Worm (Caenorhabditis elegans) whole organism, late embryonic: ENCODE measurements around the gene str-102.

ENCODE experiments used
- C08G9.2 ChIP-seq: sonication (generic microtip); optimal IDR thresholded peaks from 2 replicates; lab custom pipeline; 2016; ENCODE audit warnings: mild to moderate bottlenecking, missing genetic modification characterization, moderate library complexity, missing compliant biosample characterization
- C38D4.7 ChIP-seq: fragments of 200-800 bp; sonication (Bioruptor generic); optimal IDR thresholded peaks from 2 replicates; lab custom pipeline; 2018; ENCODE audit warnings: mild to moderate bottlenecking, missing genetic modification characterization, moderate library complexity, missing compliant biosample characterization
- F13H6.1 ChIP-seq: sonication (generic microtip); optimal IDR thresholded peaks from 2 replicates; lab custom pipeline; 2016; ENCODE audit warnings: missing genetic modification characterization, missing compliant biosample characterization
- K02D7.2 ChIP-seq: sonication (generic microtip); optimal IDR thresholded peaks from 2 replicates; lab custom pipeline; 2017; ENCODE audit warnings: mild to moderate bottlenecking, missing genetic modification characterization, missing compliant biosample characterization
- T23F11.4 ChIP-seq: fragments of 200-800 bp; sonication (Bioruptor generic); optimal IDR thresholded peaks from 2 replicates; lab custom pipeline; 2018; ENCODE audit warnings: mild to moderate bottlenecking, missing genetic modification characterization, missing compliant biosample characterization
- ahr-1 ChIP-seq: sonication (generic microtip); optimal IDR thresholded peaks from 2 replicates; lab custom pipeline; 2016; ENCODE audit warnings: missing genetic modification characterization, missing compliant biosample characterization
- ceh-18 ChIP-seq: sonication (generic microtip); optimal IDR thresholded peaks from 2 replicates; lab custom pipeline; 2016; ENCODE audit warnings: missing genetic modification characterization, missing compliant biosample characterization
- ceh-22 ChIP-seq: sonication (generic microtip); optimal IDR thresholded peaks from 2 replicates; lab custom pipeline; 2017; ENCODE audit warnings: missing biosample characterization, missing genetic modification characterization
- ceh-30 ChIP-seq: fragments of 150-350 bp; optimal IDR thresholded peaks from 2 replicates; lab custom pipeline; 2014; ENCODE audit warnings: missing biosample characterization, missing genetic modification characterization
- ceh-31 ChIP-seq: sonication (generic microtip); optimal IDR thresholded peaks from 2 replicates; lab custom pipeline; 2016; ENCODE audit warnings: missing genetic modification characterization, missing compliant biosample characterization
- ceh-45 ChIP-seq: fragments of 200-800 bp; sonication (Bioruptor generic); IDR thresholded peaks from 2 replicates; pipeline ENCODE4 v1.3.6; 2022; ENCODE audit warnings: missing genetic modification reagents, missing genetic modification characterization, missing compliant biosample characterization
- ceh-48 ChIP-seq: sonication (generic microtip); optimal IDR thresholded peaks from 2 replicates; lab custom pipeline; 2016; ENCODE audit warnings: missing genetic modification characterization, inconsistent platforms, missing compliant biosample characterization
- ceh-6 ChIP-seq: fragments of 200-800 bp; sonication (Bioruptor generic); optimal IDR thresholded peaks from 2 replicates; lab custom pipeline; 2018; ENCODE audit warnings: mild to moderate bottlenecking, missing genetic modification characterization, missing compliant biosample characterization
- ceh-9 ChIP-seq: sonication (generic microtip); optimal IDR thresholded peaks from 2 replicates; lab custom pipeline; 2016; ENCODE audit warnings: mild to moderate bottlenecking, missing genetic modification characterization, inconsistent platforms, missing compliant biosample characterization
- che-1 ChIP-seq: sonication (generic microtip); optimal IDR thresholded peaks from 2 replicates; lab custom pipeline; 2016; ENCODE audit warnings: mild to moderate bottlenecking, missing genetic modification characterization, missing compliant biosample characterization
- elt-2 ChIP-seq: sonication (generic microtip); optimal IDR thresholded peaks from 2 replicates; lab custom pipeline; 2016; ENCODE audit warnings: missing genetic modification reagents, missing genetic modification characterization, missing compliant biosample characterization
- elt-4 ChIP-seq: sonication (generic microtip); optimal IDR thresholded peaks from 2 replicates; lab custom pipeline; 2016; ENCODE audit warnings: missing genetic modification characterization, missing compliant biosample characterization
- ets-4 ChIP-seq: sonication (generic microtip); optimal IDR thresholded peaks from 2 replicates; lab custom pipeline; 2016; ENCODE audit warnings: missing genetic modification characterization, missing compliant biosample characterization
- fax-1 ChIP-seq: sonication (generic microtip); optimal IDR thresholded peaks from 2 replicates; lab custom pipeline; 2016; ENCODE audit warnings: missing genotype, missing genetic modification characterization, missing compliant biosample characterization
- hlh-13 ChIP-seq: fragments of 200-800 bp; sonication (Bioruptor generic); optimal IDR thresholded peaks from 2 replicates; lab custom pipeline; 2018; ENCODE audit warnings: mild to moderate bottlenecking, missing genetic modification characterization, missing compliant biosample characterization
- hlh-15 ChIP-seq: sonication (generic microtip); optimal IDR thresholded peaks from 2 replicates; lab custom pipeline; 2016; ENCODE audit warnings: missing genetic modification characterization, missing compliant biosample characterization
- hlh-30 ChIP-seq: sonication (generic microtip); optimal IDR thresholded peaks from 2 replicates; lab custom pipeline; 2017; ENCODE audit warnings: antibody characterized with exemption, missing genetic modification characterization, missing compliant biosample characterization; ENCODE audit not compliant: insufficient read depth
- hlh-8 ChIP-seq: sonication (generic microtip); optimal IDR thresholded peaks from 2 replicates; lab custom pipeline; 2016; ENCODE audit warnings: missing genotype, missing genetic modification characterization, missing compliant biosample characterization
- lin-11 ChIP-seq: fragments of 200-800 bp; sonication (Bioruptor generic); optimal IDR thresholded peaks from 2 replicates; lab custom pipeline; 2018; ENCODE audit warnings: mild to moderate bottlenecking, missing genetic modification characterization, missing compliant biosample characterization
- nfya-1 ChIP-seq: sonication (generic microtip); optimal IDR thresholded peaks from 2 replicates; lab custom pipeline; 2017; ENCODE audit warnings: missing genetic modification characterization, mild to moderate bottlenecking, missing compliant biosample characterization, antibody characterized with exemption, moderate library complexity
- nhr-11 ChIP-seq: fragments of 150-350 bp; optimal IDR thresholded peaks from 2 replicates; lab custom pipeline; 2014; ENCODE audit warnings: missing biosample characterization, missing genetic modification characterization
- nhr-232 ChIP-seq: sonication (generic microtip); optimal IDR thresholded peaks from 2 replicates; lab custom pipeline; 2016; ENCODE audit warnings: missing genetic modification characterization, missing compliant biosample characterization
- npax-4 ChIP-seq: sonication (generic microtip); optimal IDR thresholded peaks from 2 replicates; lab custom pipeline; 2016; ENCODE audit warnings: missing genetic modification characterization, missing compliant biosample characterization
- pag-3 ChIP-seq: sonication (generic microtip); optimal IDR thresholded peaks from 2 replicates; lab custom pipeline; 2016; ENCODE audit warnings: missing compliant biosample characterization, missing genetic modification characterization, borderline replicate concordance
- pha-2 ChIP-seq: sonication (generic microtip); optimal IDR thresholded peaks from 2 replicates; lab custom pipeline; 2017; ENCODE audit warnings: mild to moderate bottlenecking, missing genetic modification characterization, missing compliant biosample characterization
- pha-4 ChIP-seq: fragments of 150-350 bp; optimal IDR thresholded peaks from 2 replicates; lab custom pipeline; 2018; ENCODE audit warnings: missing biosample characterization, missing genetic modification reagents, missing genetic modification characterization
- pqm-1 ChIP-seq: sonication (generic microtip); optimal IDR thresholded peaks from 2 replicates; lab custom pipeline; 2016; ENCODE audit warnings: missing genetic modification characterization, missing compliant biosample characterization
- pros-1 ChIP-seq: fragments of 150-350 bp; optimal IDR thresholded peaks from 2 replicates; lab custom pipeline; 2014; ENCODE audit warnings: missing biosample characterization, missing genetic modification reagents, missing genetic modification characterization
- ref-2 ChIP-seq: sonication (generic microtip); optimal IDR thresholded peaks from 2 replicates; lab custom pipeline; 2016; ENCODE audit warnings: missing genetic modification characterization, missing compliant biosample characterization
- rnt-1 ChIP-seq: sonication (generic microtip); optimal IDR thresholded peaks from 2 replicates; lab custom pipeline; 2016; ENCODE audit warnings: missing genetic modification characterization, missing compliant biosample characterization
- sdc-2 ChIP-seq: sonication (generic microtip); optimal IDR thresholded peaks from 2 replicates; lab custom pipeline; 2016; ENCODE audit warnings: missing genotype, missing genetic modification characterization, missing compliant biosample characterization
- tbx-7 ChIP-seq: sonication (generic microtip); optimal IDR thresholded peaks from 2 replicates; lab custom pipeline; 2016; ENCODE audit warnings: missing genotype, missing genetic modification characterization, missing compliant biosample characterization
- zip-5 ChIP-seq: sonication (generic microtip); optimal IDR thresholded peaks from 2 replicates; lab custom pipeline; 2016; ENCODE audit warnings: missing genetic modification characterization, missing compliant biosample characterization
- ztf-16 ChIP-seq: sonication (generic microtip); optimal IDR thresholded peaks from 2 replicates; lab custom pipeline; 2017; ENCODE audit warnings: missing genetic modification characterization, missing compliant biosample characterization

Gene str-102

ce11 chrV:15431322-15432052, 46.7 kb downstream of the str-102 start:
- TF ChIP-seq ceh-45 (GFP tag; lab: Robert Waterston, UW): 0 out of 2 replicates have a peak, but pooled peaks have one; percentile 28
- TF ChIP-seq nfya-1 (tag; lab: Kevin White, UChicago): no peak

- TF ChIP-seq che-1 (no peak), C38D4.7 (GFP tag; lab: Kevin White, UChicago) (no peak), ceh-18 (no peak), pros-1 (tag; lab: Kevin White, UChicago) (no peak), elt-2 (tag; lab: Kevin White, UChicago) (no peak), C08G9.2 (tag; lab: Kevin White, UChicago) (no peak), hlh-8 (tag; lab: Kevin White, UChicago) (no peak), fax-1 (no peak), hlh-13 (GFP tag; lab: Kevin White, UChicago) (no peak), ceh-31 (tag; lab: Kevin White, UChicago) (no peak), ceh-22 (tag; lab: Kevin White, UChicago) (no peak), nhr-11 (tag; lab: Kevin White, UChicago) (no peak), pag-3 (tag; lab: Kevin White, UChicago) (no peak)
Observed at ce11 chrV:15432457-15432856, 47.6 kb downstream of the str-102 start, which contains the start of gene T26H5.8. TSS of gene T26H5.8 (minus strand) at chrV:15432726.

- no peak for TF ChIP-seq ceh-6 (GFP tag; lab: Kevin White, UChicago)
- no peak for TF ChIP-seq nhr-232 (tag; lab: Kevin White, UChicago)
- no peak for TF ChIP-seq ref-2 (tag; lab: Kevin White, UChicago)
- TF ChIP-seq rnt-1 (tag; lab: Kevin White, UChicago): no peak
- no peak for TF ChIP-seq nhr-11 (tag; lab: Kevin White, UChicago)
- TF ChIP-seq pros-1 (tag; lab: Kevin White, UChicago): no peak
- no peak for TF ChIP-seq hlh-15 (tag; lab: Kevin White, UChicago)
- TF ChIP-seq pqm-1 (tag; lab: Kevin White, UChicago): no peak
- TF ChIP-seq tbx-7 (tag; lab: Kevin White, UChicago): no peak
- no peak for TF ChIP-seq zip-5 (tag; lab: Kevin White, UChicago)
- no peak for TF ChIP-seq T23F11.4
- TF ChIP-seq ceh-48 (tag; lab: Kevin White, UChicago): no peak
- no peak for TF ChIP-seq ztf-16 (tag; lab: Kevin White, UChicago)
- no peak for TF ChIP-seq npax-4 (tag; lab: Kevin White, UChicago)
- TF ChIP-seq ceh-31 (tag; lab: Kevin White, UChicago): no peak
- no peak for TF ChIP-seq C38D4.7 (GFP tag; lab: Kevin White, UChicago)
- TF ChIP-seq pag-3 (tag; lab: Kevin White, UChicago): no peak
- TF ChIP-seq ahr-1 (tag; lab: Kevin White, UChicago): no peak
- no peak for TF ChIP-seq ceh-30 (tag; lab: Kevin White, UChicago)
Observed at ce11 chrV:15434647-15435046, 49.8 kb downstream of the str-102 start.

- TF ChIP-seq hlh-13 (GFP tag; lab: Kevin White, UChicago): no peak
- TF ChIP-seq ets-4 (tag; lab: Kevin White, UChicago): no peak
- no peak for TF ChIP-seq ceh-9 (tag; lab: Kevin White, UChicago)
- no peak for TF ChIP-seq pha-2 (tag; lab: Kevin White, UChicago)
- no peak for TF ChIP-seq ceh-45 (GFP tag; lab: Robert Waterston, UW)
- no peak for TF ChIP-seq hlh-30 (tag; lab: Kevin White, UChicago)
- no peak for TF ChIP-seq F13H6.1 (tag; lab: Kevin White, UChicago)
- TF ChIP-seq K02D7.2 (tag; lab: Kevin White, UChicago): no peak
- no peak for TF ChIP-seq lin-11 (tag; lab: Kevin White, UChicago)
- no peak for TF ChIP-seq sdc-2 (tag; lab: Kevin White, UChicago)
- no peak for TF ChIP-seq pha-4 (tag; lab: Kevin White, UChicago)
- TF ChIP-seq elt-4 (tag; lab: Kevin White, UChicago): no peak
Observed at ce11 chrV:15436133-15436532, 51.3 kb downstream of the str-102 start.
